Worm (Caenorhabditis elegans) whole organism, late embryonic: Measurements from ENCODE around the gene T13H10.2.

Experiments
- ceh-24 ChIP-seq: sonication (generic microtip); optimal IDR thresholded peaks from 2 replicates; lab custom pipeline; 2016; ENCODE audit warnings: mild to moderate bottlenecking, missing genetic modification characterization, missing compliant biosample characterization
- pqm-1 ChIP-seq: sonication (generic microtip); optimal IDR thresholded peaks from 2 replicates; lab custom pipeline; 2016; ENCODE audit warnings: missing genetic modification characterization, missing compliant biosample characterization
- unc-55 ChIP-seq: sonication (generic microtip); optimal IDR thresholded peaks from 2 replicates; lab custom pipeline; 2017; ENCODE audit warnings: missing biosample characterization, missing genetic modification reagents, missing genetic modification characterization

ce11 chrIV:9920426-9920825, 43.6 kb upstream of the T13H10.2 start:
- TF ChIP-seq ceh-24 (tag; lab: Kevin White, UChicago) (no peak), unc-55 (GFP tag; lab: Kevin White, UChicago) (no peak), pqm-1 (no peak)
